Worm (Caenorhabditis elegans): ENCODE measurements around the gene let-70.

DNA sequence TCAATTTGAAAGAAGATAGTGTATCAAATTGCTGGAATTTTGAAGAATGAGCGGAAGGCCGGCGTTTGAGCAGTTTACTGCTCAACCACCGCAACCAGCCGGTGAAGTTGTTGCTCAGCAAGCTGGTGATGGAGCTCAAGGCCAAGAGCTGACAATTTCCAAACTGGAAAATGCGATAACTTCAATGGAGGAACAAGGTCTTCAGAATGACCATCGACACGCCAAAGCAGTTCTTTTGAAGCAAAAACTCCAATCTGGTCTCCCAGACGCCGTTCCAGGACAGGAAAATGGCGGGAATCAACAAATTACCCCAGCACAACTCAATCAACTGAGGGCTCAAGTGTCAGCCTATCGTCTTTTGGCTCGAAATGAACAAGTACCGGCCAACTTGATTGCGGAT lies 44.0 kb upstream of the let-70 start:
- no peak for TF ChIP-seq snpc-4 (tag; optimal IDR thresholded peaks at IDR 0.05)
- TF ChIP-seq nhr-77 (tag; optimal IDR thresholded peaks at IDR 0.05): no peak
- no peak for TF ChIP-seq unc-39 (tag; optimal IDR thresholded peaks at IDR 0.05)
- TF ChIP-seq gei-8 (GFP tag; optimal IDR thresholded peaks at IDR 0.05): no peak
- TF ChIP-seq ztf-11 (tag; optimal IDR thresholded peaks at IDR 0.05): no peak
- TF ChIP-seq cey-2 (tag; optimal IDR thresholded peaks at IDR 0.05; ENCODE audit: borderline replicate concordance, insufficient read depth): no peak
- no peak for TF ChIP-seq zip-2 (tag; optimal IDR thresholded peaks at IDR 0.05)
- peak in 1 of 2 experiments; percentile 92 for TF ChIP-seq unc-62 (GFP tag; optimal IDR thresholded peaks at IDR 0.05 in 1 of 2)
- no peak for TF ChIP-seq unc-62 (tag; optimal IDR thresholded peaks at IDR 0.05)
- TF ChIP-seq F44E2.7 (GFP tag; IDR thresholded peaks at IDR 0.05): no peak
- no peak for TF ChIP-seq ama-1 (optimal IDR thresholded peaks at IDR 0.05)

All from whole organism, L4 larva.